Worm (Caenorhabditis elegans): ENCODE measurements around the gene ttr-50.

Gene ttr-50

ce11 chrIV:11592165-11592564, 48.6 kb downstream of the ttr-50 start, which contains the start of gene spe-36:
TSS of gene spe-36 (minus strand) at chrIV:11592265.
- no peak for TF ChIP-seq F57C9.4 (tag; optimal IDR thresholded peaks at IDR 0.05)
- TF ChIP-seq egl-18 (GFP tag; IDR thresholded peaks at IDR 0.05): no peak
- TF ChIP-seq tbp1 (GFP tag; optimal IDR thresholded peaks at IDR 0.05): no peak
- TF ChIP-seq hrde-1 (tag; optimal IDR thresholded peaks at IDR 0.05; ENCODE audit: borderline replicate concordance): no peak
- no peak for TF ChIP-seq unc-130 (GFP tag; optimal IDR thresholded peaks at IDR 0.05)
- TF ChIP-seq lir-1 (GFP tag; conservative IDR thresholded peaks at IDR 0.05): no peak
- no peak for TF ChIP-seq hsf-1 (GFP tag; IDR thresholded peaks at IDR 0.05)
- no peak for TF ChIP-seq C06A6.2 (GFP tag; conservative IDR thresholded peaks at IDR 0.05)
- TF ChIP-seq ztf-22 (GFP tag; optimal IDR thresholded peaks at IDR 0.05): no peak
- TF ChIP-seq F57A8.1 (GFP tag; optimal IDR thresholded peaks at IDR 0.05): no peak
- no peak for TF ChIP-seq D2030.7 (GFP tag; IDR thresholded peaks at IDR 0.05)
- no peak for TF ChIP-seq nfya-2 (GFP tag; IDR thresholded peaks at IDR 0.05)
- no peak for TF ChIP-seq madf-3 (GFP tag; IDR thresholded peaks at IDR 0.05)
- TF ChIP-seq ceh-58 (GFP tag; IDR thresholded peaks at IDR 0.05): no peak
- no peak for TF ChIP-seq F37B4.10 (GFP tag; IDR thresholded peaks at IDR 0.05)
- TF ChIP-seq let-526 (GFP tag; IDR thresholded peaks at IDR 0.05): no peak

Measured in whole organism, young adult.